Worm (Caenorhabditis elegans): ENCODE data around the gene F15E6.3.

DNA sequence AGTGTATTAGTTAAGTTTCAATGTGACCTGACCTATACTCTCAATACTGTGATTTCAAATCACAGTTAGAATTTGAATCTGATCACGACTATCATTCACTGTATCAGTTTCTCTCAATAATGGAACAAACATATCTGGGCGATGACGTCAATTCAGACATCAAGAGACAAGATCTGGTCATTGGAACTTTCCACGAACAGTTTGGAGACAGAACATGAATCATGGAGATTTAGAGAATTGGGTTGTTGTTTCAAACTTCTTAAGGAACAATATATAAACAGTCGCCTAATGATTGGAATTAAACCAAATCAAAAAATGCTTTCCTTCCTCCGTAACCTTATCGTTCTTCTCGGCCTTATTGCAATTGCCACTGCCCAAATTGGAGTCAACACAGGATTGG lies 3.5 kb upstream of the F15E6.3 start, which contains the start of gene F15E6.4:
- TF ChIP-seq nhr-23 (tag; optimal IDR thresholded peaks at IDR 0.05), result no peak
- no peak for TF ChIP-seq nhr-237 (tag; optimal IDR thresholded peaks at IDR 0.05)
- no peak for TF ChIP-seq nhr-77 (tag; optimal IDR thresholded peaks at IDR 0.05)
- TF ChIP-seq fos-1 (tag; optimal IDR thresholded peaks at IDR 0.05), result no peak
- TF ChIP-seq zag-1 (tag; optimal IDR thresholded peaks at IDR 0.05), result no peak
- TF ChIP-seq unc-62 (GFP tag; optimal IDR thresholded peaks at IDR 0.05), result no peak
- no peak for TF ChIP-seq sma-3 (GFP tag; optimal IDR thresholded peaks at IDR 0.05)
- TF ChIP-seq unc-39 (tag; optimal IDR thresholded peaks at IDR 0.05), result no peak
- TF ChIP-seq mdl-1 (tag; optimal IDR thresholded peaks at IDR 0.05), result no peak
- TF ChIP-seq skn-1 (tag; optimal IDR thresholded peaks at IDR 0.05), result no peak

All from whole organism, L2 larva.